Fruit fly (Drosophila melanogaster) whole organism, embryonic: Measurements from ENCODE around the gene TotB.

ENCODE experiments used
- C15 ChIP-seq: fragments of 200-800 bp; sonication (Bioruptor generic); IDR thresholded peaks from 3 replicates; pipeline ENCODE4 v1.3.6; 2022; ENCODE audit warnings: missing biosample characterization, missing genetic modification characterization
- CG10274 ChIP-seq: fragments of 200-800 bp; sonication (Bioruptor generic); optimal IDR thresholded peaks from 3 replicates; lab custom pipeline; 2017; ENCODE audit warnings: missing biosample characterization, mild to moderate bottlenecking, missing genetic modification characterization
- CG11723 ChIP-seq: fragments of 200-800 bp; sonication (Bioruptor generic); optimal IDR thresholded peaks from 2 replicates; lab custom pipeline; 2017; ENCODE audit warnings: missing biosample characterization, mild to moderate bottlenecking, missing genetic modification characterization
- CG12299 ChIP-seq: fragments of 200-800 bp; sonication (Bioruptor generic); optimal IDR thresholded peaks from 2 replicates; lab custom pipeline; 2018; ENCODE audit warnings: missing biosample characterization, mild to moderate bottlenecking, missing genetic modification characterization
- CG14441 ChIP-seq: fragments of 200-800 bp; sonication (Bioruptor generic); IDR thresholded peaks from 2 replicates; pipeline ENCODE4 v1.3.6; 2022; ENCODE audit warnings: missing biosample characterization, missing genetic modification characterization
- CG14965 ChIP-seq: fragments of 200-800 bp; sonication (Bioruptor generic); optimal IDR thresholded peaks from 2 replicates; lab custom pipeline; 2016; ENCODE audit warnings: missing biosample characterization, missing genetic modification characterization, borderline replicate concordance
- CG3065 ChIP-seq: fragments of 200-800 bp; sonication (Bioruptor generic); optimal IDR thresholded peaks from 2 replicates; lab custom pipeline; 2016; ENCODE audit warnings: missing biosample characterization, missing genetic modification characterization
- CG32767 ChIP-seq: fragments of 200-800 bp; sonication (Bioruptor generic); IDR thresholded peaks from 2 replicates; pipeline ENCODE4 v1.3.6; 2022; ENCODE audit warnings: missing biosample characterization, missing genetic modification characterization
- CG42726 ChIP-seq: fragments of 200-800 bp; sonication (Bioruptor generic); IDR thresholded peaks from 2 replicates; pipeline ENCODE4 v1.3.6; 2022; ENCODE audit warnings: missing biosample characterization, missing genetic modification characterization; ENCODE audit not compliant: partially characterized antibody
- CG4424 ChIP-seq: fragments of 200-800 bp; sonication (Bioruptor generic); optimal IDR thresholded peaks from 3 replicates; lab custom pipeline; 2016; ENCODE audit warnings: missing biosample characterization, missing genetic modification characterization
- CG4707 ChIP-seq: fragments of 200-800 bp; sonication (Bioruptor generic); optimal IDR thresholded peaks from 2 replicates; lab custom pipeline; 2018; ENCODE audit warnings: missing biosample characterization, mild to moderate bottlenecking, missing genetic modification characterization, moderate library complexity
- CG4730 ChIP-seq: fragments of 200-800 bp; sonication (Bioruptor generic); IDR thresholded peaks from 2 replicates; pipeline ENCODE4 v1.3.6; 2022; ENCODE audit warnings: missing biosample characterization, missing genetic modification characterization
- CG8089 ChIP-seq: fragments of 200-800 bp; sonication (Bioruptor generic); optimal IDR thresholded peaks from 3 replicates; lab custom pipeline; 2016; ENCODE audit warnings: missing biosample characterization, missing genetic modification characterization
- CG8290 ChIP-seq, 3 experiments: fragments of 200-800 bp; sonication (Bioruptor generic); optimal IDR thresholded peaks; 2 replicates each; lab custom pipeline; 2016 to 2019; ENCODE audit warnings: missing biosample characterization in 3 of 3, missing genetic modification characterization in 3 of 3, mild to moderate bottlenecking in 2 of 3, moderate library complexity in 1 of 3
- CG8359 ChIP-seq: fragments of 200-800 bp; sonication (Bioruptor generic); optimal IDR thresholded peaks from 2 replicates; lab custom pipeline; 2017; ENCODE audit warnings: missing biosample characterization, mild to moderate bottlenecking, missing genetic modification characterization, borderline replicate concordance
- CG8765 ChIP-seq: fragments of 200-800 bp; sonication (Bioruptor generic); IDR thresholded peaks from 2 replicates; pipeline ENCODE4 v1.3.6; 2022; ENCODE audit warnings: missing biosample characterization, missing genetic modification characterization
- CTCF ChIP-seq: fragments of 200-800 bp; sonication (Bioruptor generic); optimal IDR thresholded peaks from 2 replicates; lab custom pipeline; 2017; ENCODE audit warnings: missing biosample characterization, mild to moderate bottlenecking, missing genetic modification characterization, moderate library complexity
- CkIIα-i1 ChIP-seq: fragments of 200-800 bp; sonication (Bioruptor generic); IDR thresholded peaks from 2 replicates; pipeline ENCODE4 v1.3.6; 2022; ENCODE audit warnings: missing biosample characterization, missing genetic modification characterization
- D19A ChIP-seq: fragments of 200-800 bp; optimal IDR thresholded peaks from 3 replicates; lab custom pipeline; 2019; ENCODE audit warnings: missing biosample characterization, mild to moderate bottlenecking, missing genetic modification characterization, moderate library complexity
- Deaf1 ChIP-seq: fragments of 200-800 bp; optimal IDR thresholded peaks from 3 replicates; lab custom pipeline; 2019; ENCODE audit warnings: missing biosample characterization, mild to moderate bottlenecking, missing genetic modification characterization, moderate library complexity
- Drgx ChIP-seq: fragments of 200-800 bp; sonication (Bioruptor generic); IDR thresholded peaks from 2 replicates; pipeline ENCODE4 v1.3.6; 2022; ENCODE audit warnings: missing biosample characterization, missing genetic modification characterization
- Hey ChIP-seq: fragments of 200-800 bp; sonication (Bioruptor generic); optimal IDR thresholded peaks from 3 replicates; lab custom pipeline; 2018; ENCODE audit warnings: missing biosample characterization, mild to moderate bottlenecking, missing genetic modification characterization
- Hr39 ChIP-seq: fragments of >200 bp; optimal IDR thresholded peaks from 2 replicates; lab custom pipeline; 2017
- Kr ChIP-seq: fragments of 200-800 bp; sonication (Bioruptor generic); optimal IDR thresholded peaks from 2 replicates; lab custom pipeline; 2017; ENCODE audit warnings: missing biosample characterization, mild to moderate bottlenecking, missing genetic modification characterization
- Lim3 ChIP-seq: fragments of 200-800 bp; sonication (Bioruptor generic); IDR thresholded peaks from 2 replicates; pipeline ENCODE4 v1.3.6; 2022; ENCODE audit warnings: missing biosample characterization, missing genetic modification characterization
- Med ChIP-seq: fragments of 200-800 bp; sonication (Bioruptor generic); peaks from one replicate; lab custom pipeline; 2016; ENCODE audit warnings: missing biosample characterization, missing genetic modification characterization, mild to moderate bottlenecking, inconsistent platforms, moderate library complexity
- NfI ChIP-seq: fragments of 200-800 bp; sonication (Bioruptor generic); optimal IDR thresholded peaks from 3 replicates; lab custom pipeline; 2018; ENCODE audit warnings: missing biosample characterization, mild to moderate bottlenecking, missing genetic modification characterization, moderate library complexity
- Oaz ChIP-seq: fragments of 200-800 bp; sonication (Bioruptor generic); IDR thresholded peaks from 2 replicates; pipeline ENCODE4 v1.3.6; 2022; ENCODE audit warnings: missing biosample characterization, missing genetic modification characterization
- Sry-δ ChIP-seq: fragments of 200-800 bp; sonication (Bioruptor generic); optimal IDR thresholded peaks from 2 replicates; lab custom pipeline; 2016; ENCODE audit warnings: missing biosample characterization, missing genetic modification characterization
- Taf1 ChIP-seq: fragments of 200-800 bp; sonication (Bioruptor generic); IDR thresholded peaks from 2 replicates; pipeline ENCODE4 v1.3.6; 2022; ENCODE audit warnings: missing biosample characterization, missing genetic modification characterization
- Tbp ChIP-seq: fragments of >200 bp; optimal IDR thresholded peaks from 2 replicates; lab custom pipeline; 2018; ENCODE audit warnings: missing biosample characterization, missing genetic modification characterization
- caup ChIP-seq: fragments of 200-800 bp; sonication (Bioruptor generic); optimal IDR thresholded peaks from 3 replicates; lab custom pipeline; 2017; ENCODE audit warnings: missing biosample characterization, mild to moderate bottlenecking, missing genetic modification characterization, moderate library complexity; ENCODE audit not compliant: severe bottlenecking
- chinmo ChIP-seq: fragments of 200-800 bp; sonication (Bioruptor generic); IDR thresholded peaks from 4 replicates; pipeline ENCODE4 v1.3.6; 2022; ENCODE audit warnings: missing biosample characterization, missing genetic modification characterization; ENCODE audit not compliant: partially characterized antibody
- dm ChIP-seq: fragments of 200-800 bp; sonication (Bioruptor generic); optimal IDR thresholded peaks from 3 replicates; lab custom pipeline; 2016; ENCODE audit warnings: missing biosample characterization, missing genetic modification characterization
- dysf ChIP-seq: fragments of 200-800 bp; sonication (Bioruptor generic); IDR thresholded peaks from 3 replicates; pipeline ENCODE4 v1.3.6; 2022; ENCODE audit warnings: missing biosample characterization, missing genetic modification characterization
- emc ChIP-seq: fragments of 200-800 bp; sonication (Bioruptor generic); optimal IDR thresholded peaks from 2 replicates; lab custom pipeline; 2016; ENCODE audit warnings: missing biosample characterization, missing genetic modification characterization
- gfzf ChIP-seq: fragments of 200-800 bp; sonication (Bioruptor generic); optimal IDR thresholded peaks from 2 replicates; lab custom pipeline; 2016; ENCODE audit warnings: missing biosample characterization, mild to moderate bottlenecking, missing genetic modification characterization, moderate library complexity
- her ChIP-seq: fragments of 200-800 bp; sonication (Bioruptor generic); optimal IDR thresholded peaks from 2 replicates; lab custom pipeline; 2016; ENCODE audit warnings: missing biosample characterization, missing genetic modification characterization
- jing ChIP-seq: fragments of 200-800 bp; sonication (Bioruptor generic); optimal IDR thresholded peaks from 2 replicates; lab custom pipeline; 2018; ENCODE audit warnings: missing biosample characterization, mild to moderate bottlenecking, missing genetic modification characterization
- kah ChIP-seq: fragments of 200-800 bp; sonication (Bioruptor generic); optimal IDR thresholded peaks from 2 replicates; lab custom pipeline; 2018; ENCODE audit warnings: missing biosample characterization, mild to moderate bottlenecking, missing genetic modification characterization
- kay ChIP-seq: fragments of 200-800 bp; sonication (Bioruptor generic); optimal IDR thresholded peaks from 2 replicates; lab custom pipeline; 2016; ENCODE audit warnings: missing biosample characterization, missing genetic modification characterization
- lbe ChIP-seq: fragments of 200-800 bp; sonication (Bioruptor generic); optimal IDR thresholded peaks from 2 replicates; lab custom pipeline; 2016; ENCODE audit warnings: missing biosample characterization, mild to moderate bottlenecking, missing genetic modification characterization
- sens ChIP-seq: fragments of 200-800 bp; sonication (Bioruptor generic); peaks from one replicate; lab custom pipeline; 2016; ENCODE audit warnings: missing biosample characterization, missing genetic modification characterization
- shn ChIP-seq: fragments of 200-800 bp; sonication (Bioruptor generic); optimal IDR thresholded peaks from 3 replicates; lab custom pipeline; 2016; ENCODE audit warnings: missing biosample characterization, missing genetic modification characterization
- slp2 ChIP-seq: fragments of 200-800 bp; sonication (Bioruptor generic); optimal IDR thresholded peaks from 2 replicates; lab custom pipeline; 2016; ENCODE audit warnings: missing biosample characterization, missing genetic modification characterization
- sug ChIP-seq: fragments of 200-800 bp; optimal IDR thresholded peaks from 2 replicates; lab custom pipeline; 2019; ENCODE audit warnings: missing biosample characterization, mild to moderate bottlenecking, missing genetic modification characterization, moderate library complexity
- tin ChIP-seq: fragments of 200-800 bp; sonication (Bioruptor generic); optimal IDR thresholded peaks from 3 replicates; lab custom pipeline; 2016; ENCODE audit warnings: missing biosample characterization, missing genetic modification characterization
- tup ChIP-seq: fragments of 200-800 bp; sonication (Bioruptor generic); optimal IDR thresholded peaks from 2 replicates; lab custom pipeline; 2016; ENCODE audit warnings: missing biosample characterization, mild to moderate bottlenecking, missing genetic modification characterization, moderate library complexity
- vfl ChIP-seq: fragments of 200-800 bp; sonication (Bioruptor generic); optimal IDR thresholded peaks from 2 replicates; lab custom pipeline; 2016; ENCODE audit warnings: missing biosample characterization, missing genetic modification characterization
- wdn ChIP-seq: fragments of 200-800 bp; sonication (Bioruptor generic); IDR thresholded peaks from 2 replicates; pipeline ENCODE4 v1.3.6; 2022; ENCODE audit warnings: missing biosample characterization, missing genetic modification characterization
- yki ChIP-seq: fragments of >200 bp; optimal IDR thresholded peaks from 3 replicates; lab custom pipeline; 2018
- zf30C ChIP-seq: fragments of 200-800 bp; sonication (Bioruptor generic); optimal IDR thresholded peaks from 3 replicates; lab custom pipeline; 2018; ENCODE audit warnings: missing biosample characterization, mild to moderate bottlenecking, missing genetic modification characterization

TotB gene

dm6 chr3R:20829416-20830131 lies 44.2 kb upstream of the TotB start (continued):
- TF ChIP-seq Kr (GFP tag; lab: Kevin White, UChicago), result no peak
- TF ChIP-seq caup (GFP tag; lab: Kevin White, UChicago), result peak; percentile 40
- TF ChIP-seq CG8290 (GFP tag; optimal IDR thresholded peaks at IDR 0.05; lab: Kevin White, UChicago), result no peak
- peak in 1 of 2 experiments; percentile 86 for TF ChIP-seq CG8290 (tag; optimal IDR thresholded peaks at IDR 0.05; lab: Kevin White, UChicago)
- TF ChIP-seq CG4730 (GFP tag; lab: Robert Waterston, UW), result no peak
- TF ChIP-seq CG32767, result peak; percentile 46; the same call in 1 of the 2 replicates
- no peak for TF ChIP-seq Tbp
- TF ChIP-seq yki (lab: Kevin White, UChicago), result no peak
- no peak for TF ChIP-seq CG8359 (GFP tag; lab: Kevin White, UChicago)
- TF ChIP-seq CG12299 (tag; lab: Kevin White, UChicago), result no peak
- TF ChIP-seq tup (GFP tag; lab: Kevin White, UChicago), result no peak
- TF ChIP-seq Sry-δ, result no peak
- TF ChIP-seq Oaz, result no peak
- no peak for TF ChIP-seq CG8765
- TF ChIP-seq CG14965 (GFP tag; lab: Kevin White, UChicago), result no peak
- TF ChIP-seq emc (GFP tag; lab: Kevin White, UChicago), result no peak
- no peak for TF ChIP-seq vfl (GFP tag; lab: Kevin White, UChicago)
- TF ChIP-seq CG42726 (GFP tag; lab: Robert Waterston, UW), result no peak
- TF ChIP-seq dysf (GFP tag; lab: Robert Waterston, UW), result peak; percentile 22; the same call in 2 of the 3 replicates
- no peak for TF ChIP-seq kay (GFP tag; lab: Kevin White, UChicago)
- TF ChIP-seq jing (GFP tag; lab: Kevin White, UChicago), result no peak
- no peak for TF ChIP-seq wdn
- TF ChIP-seq sug, result peak; percentile 77
- TF ChIP-seq CkIIα-i1 (GFP tag; lab: Robert Waterston, UW), result no peak
- no peak for TF ChIP-seq CG3065 (GFP tag; lab: Kevin White, UChicago)
- peak; percentile 93 for TF ChIP-seq Med (GFP tag; lab: Kevin White, UChicago)
- no peak for TF ChIP-seq CG10274 (GFP tag; lab: Kevin White, UChicago)
- 0 out of 2 replicates have a peak, but pooled peaks have one; percentile 34 for TF ChIP-seq CG14441
- TF ChIP-seq Lim3 (GFP tag; lab: Robert Waterston, UW), result no peak
- no peak for TF ChIP-seq lbe (GFP tag; lab: Kevin White, UChicago)
- TF ChIP-seq Hr39 (lab: Kevin White, UChicago), result no peak
- TF ChIP-seq gfzf (GFP tag; lab: Kevin White, UChicago), result no peak
- no peak for TF ChIP-seq CG4424 (GFP tag; lab: Kevin White, UChicago)
- TF ChIP-seq C15 (GFP tag; lab: Robert Waterston, UW), result no peak
- TF ChIP-seq sens, result peak; percentile 65
- TF ChIP-seq tin (GFP tag; lab: Kevin White, UChicago), result no peak
- no peak for TF ChIP-seq zf30C (GFP tag; lab: Kevin White, UChicago)
- no peak for TF ChIP-seq slp2 (GFP tag; lab: Kevin White, UChicago)
- no peak for TF ChIP-seq NfI (GFP tag; lab: Kevin White, UChicago)
- TF ChIP-seq Deaf1 (tag; lab: Kevin White, UChicago), result no peak
- TF ChIP-seq CG11723, result no peak
- no peak; the same call in 1 of the 2 replicates for TF ChIP-seq Drgx (GFP tag; lab: Robert Waterston, UW)
- TF ChIP-seq kah (GFP tag; lab: Kevin White, UChicago), result no peak
- TF ChIP-seq shn (GFP tag; lab: Kevin White, UChicago), result no peak
- peak; percentile 31 for TF ChIP-seq D19A (tag; lab: Kevin White, UChicago)
- no peak for TF ChIP-seq her (GFP tag; lab: Kevin White, UChicago)
- peak; percentile 92 for TF ChIP-seq dm
- no peak for TF ChIP-seq CG8089
- TF ChIP-seq chinmo (GFP tag; lab: Robert Waterston, UW), result peak; percentile 92
- peak; percentile 46 for TF ChIP-seq Hey (tag; lab: Kevin White, UChicago)
- TF ChIP-seq CTCF (GFP tag; lab: Kevin White, UChicago), result no peak
- TF ChIP-seq Taf1 (GFP tag; lab: Robert Waterston, UW), result no peak
- no peak for TF ChIP-seq CG4707 (GFP tag; lab: Kevin White, UChicago)
